Worm (Caenorhabditis elegans): ENCODE measurements around the gene K07D4.9.

ce11 chrII:4002134-4002533, 26.2 kb upstream of the K07D4.9 start:
- TF ChIP-seq hlh-13 (GFP tag; optimal IDR thresholded peaks at IDR 0.05) (no peak), nfya-1 (tag; optimal IDR thresholded peaks at IDR 0.05) (peak; percentile 14), nhr-11 (tag; optimal IDR thresholded peaks at IDR 0.05) (no peak)
